Fruit fly (Drosophila melanogaster) whole organism, prepupa: ENCODE measurements around the gene CG17107.

Experiments
- CG10669 ChIP-seq: fragments of 200-800 bp; sonication (Bioruptor generic); optimal IDR thresholded peaks from 3 replicates; lab custom pipeline; 2018; ENCODE audit warnings: missing biosample characterization, mild to moderate bottlenecking, missing genetic modification characterization, moderate library complexity
- CG1621 ChIP-seq: fragments of 200-800 bp; sonication (Bioruptor generic); optimal IDR thresholded peaks from 3 replicates; lab custom pipeline; 2018; ENCODE audit warnings: missing biosample characterization, mild to moderate bottlenecking, missing genetic modification characterization
- Eip75B ChIP-seq: fragments of 200-800 bp; sonication (Bioruptor generic); optimal IDR thresholded peaks from 3 replicates; lab custom pipeline; 2016; ENCODE audit warnings: missing biosample characterization, missing genetic modification characterization
- OdsH ChIP-seq: fragments of 200-800 bp; sonication (Bioruptor generic); optimal IDR thresholded peaks from 3 replicates; lab custom pipeline; 2016; ENCODE audit warnings: missing biosample characterization, missing genetic modification characterization
- Smox ChIP-seq: fragments of 200-800 bp; sonication (Bioruptor generic); optimal IDR thresholded peaks from 3 replicates; lab custom pipeline; 2016; ENCODE audit warnings: missing biosample characterization, missing genetic modification characterization
- Sox102F ChIP-seq: fragments of 200-800 bp; sonication (Bioruptor generic); optimal IDR thresholded peaks from 2 replicates; lab custom pipeline; 2016; ENCODE audit warnings: missing biosample characterization, mild to moderate bottlenecking, missing genetic modification characterization
- achi ChIP-seq: fragments of 200-800 bp; sonication (Bioruptor generic); optimal IDR thresholded peaks from 3 replicates; lab custom pipeline; 2016; ENCODE audit warnings: missing biosample characterization, missing genetic modification characterization
- acj6 ChIP-seq: fragments of 200-800 bp; sonication (Bioruptor generic); optimal IDR thresholded peaks from 3 replicates; lab custom pipeline; 2016; ENCODE audit warnings: missing biosample characterization, missing genetic modification characterization
- lz ChIP-seq: fragments of 200-800 bp; sonication (Bioruptor generic); optimal IDR thresholded peaks from 3 replicates; lab custom pipeline; 2016; ENCODE audit warnings: missing biosample characterization, missing genetic modification characterization

DNA sequence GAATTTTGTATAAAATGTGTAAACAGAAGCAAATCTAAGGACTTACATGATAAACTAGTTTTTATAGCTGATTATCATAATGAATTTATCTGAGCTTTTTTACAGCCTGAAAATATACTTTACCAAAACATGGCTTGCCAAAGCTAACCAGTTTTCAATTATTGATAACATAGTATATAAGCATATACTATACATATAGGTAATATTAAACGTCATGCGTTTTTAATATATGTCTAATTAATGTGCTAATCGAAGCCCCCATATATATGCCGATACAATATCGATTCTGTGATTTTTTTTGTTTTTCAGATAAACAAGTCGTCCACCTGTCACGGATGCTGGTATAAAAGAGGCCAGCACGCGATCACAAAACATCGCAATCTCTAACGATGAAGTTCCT is at the start of gene CG17107:
- TF ChIP-seq acj6 (GFP tag; lab: Kevin White, UChicago) (no peak), Sox102F (GFP tag; lab: Kevin White, UChicago) (no peak), Eip75B (no peak), achi (GFP tag; lab: Kevin White, UChicago) (no peak), OdsH (no peak), CG10669 (GFP tag; lab: Kevin White, UChicago) (no peak), Smox (GFP tag; lab: Kevin White, UChicago) (no peak), CG1621 (tag; lab: Kevin White, UChicago) (no peak), lz (GFP tag; lab: Kevin White, UChicago) (no peak)
